Fruit fly (Drosophila melanogaster): ENCODE data around the gene CG33688.

CG33688 gene

dm6 chr3L:16149418-16150160, 49.4 kb upstream of the CG33688 start (continued):
- TF ChIP-seq dm (GFP tag; optimal IDR thresholded peaks at IDR 0.05): no peak
- TF ChIP-seq CG16863 (GFP tag; optimal IDR thresholded peaks at IDR 0.05): peak; percentile 24
- TF ChIP-seq B-H2 (GFP tag; optimal IDR thresholded peaks at IDR 0.05): no peak
- TF ChIP-seq Tbp (GFP tag; optimal IDR thresholded peaks at IDR 0.05): no peak
- TF ChIP-seq Gsc (GFP tag; IDR thresholded peaks at IDR 0.05): no peak
- TF ChIP-seq CG7556 (GFP tag; optimal IDR thresholded peaks at IDR 0.05): peak; percentile 52
- TF ChIP-seq sens-2 (GFP tag; IDR thresholded peaks at IDR 0.05): no peak
- TF ChIP-seq sd (tag; optimal IDR thresholded peaks at IDR 0.05): peak; percentile 28
- peak; percentile 30 for TF ChIP-seq CoRest (tag; optimal IDR thresholded peaks at IDR 0.05)
- no peak for TF ChIP-seq CG8089 (GFP tag; optimal IDR thresholded peaks at IDR 0.05)
- no peak for TF ChIP-seq hkb (optimal IDR thresholded peaks at IDR 0.05)
- no peak for TF ChIP-seq hkb (GFP tag; IDR thresholded peaks at IDR 0.05)
- no peak for TF ChIP-seq Drgx (GFP tag; IDR thresholded peaks at IDR 0.05)
- TF ChIP-seq CG9817 (tag; optimal IDR thresholded peaks at IDR 0.05): no peak
- TF ChIP-seq crc (GFP tag; optimal IDR thresholded peaks at IDR 0.05): no peak
- no peak for TF ChIP-seq eve (GFP tag; optimal IDR thresholded peaks at IDR 0.05)
- no peak; the same call in 1 of the 2 replicates for TF ChIP-seq NFAT (GFP tag; IDR thresholded peaks at IDR 0.05)
- TF ChIP-seq CG10462 (GFP tag; optimal IDR thresholded peaks at IDR 0.05): no peak
- no peak for TF ChIP-seq Jarid2 (GFP tag; optimal IDR thresholded peaks at IDR 0.05)
- TF ChIP-seq bigmax (GFP tag; optimal IDR thresholded peaks at IDR 0.05): no peak
- no peak for TF ChIP-seq Opbp (GFP tag; IDR thresholded peaks at IDR 0.05; ENCODE audit: partially characterized antibody)
- no peak for TF ChIP-seq gcm2 (GFP tag; optimal IDR thresholded peaks at IDR 0.05)
- no peak for TF ChIP-seq CG7745 (tag; optimal IDR thresholded peaks at IDR 0.05)
- no peak for TF ChIP-seq gce (GFP tag; IDR thresholded peaks at IDR 0.05)
- no peak for TF ChIP-seq toy (GFP tag; IDR thresholded peaks at IDR 0.05)
- peak; percentile 70 for TF ChIP-seq CG7839 (tag; optimal IDR thresholded peaks at IDR 0.05)
- peak; percentile 29 for TF ChIP-seq phol (tag; optimal IDR thresholded peaks at IDR 0.05)
- TF ChIP-seq CG18619 (GFP tag; optimal IDR thresholded peaks at IDR 0.05): peak; percentile 41
- TF ChIP-seq CG6272 (GFP tag; IDR thresholded peaks at IDR 0.05): no peak
- no peak for TF ChIP-seq fd64A (GFP tag; optimal IDR thresholded peaks at IDR 0.05)
- no peak for TF ChIP-seq luna (GFP tag; optimal IDR thresholded peaks at IDR 0.05)
- peak; percentile 50 for TF ChIP-seq Deaf1 (tag; optimal IDR thresholded peaks at IDR 0.05)
- TF ChIP-seq CG12219 (GFP tag; optimal IDR thresholded peaks at IDR 0.05): no peak
- peak; percentile 19 for TF ChIP-seq shn (GFP tag; optimal IDR thresholded peaks at IDR 0.05)
- TF ChIP-seq so (GFP tag; IDR thresholded peaks at IDR 0.05): no peak
- no peak for TF ChIP-seq Abd-B (GFP tag; optimal IDR thresholded peaks at IDR 0.05)
- no peak for TF ChIP-seq ara (GFP tag; IDR thresholded peaks at IDR 0.05)
- TF ChIP-seq onecut (GFP tag; IDR thresholded peaks at IDR 0.05): no peak
- TF ChIP-seq Doc3 (GFP tag; IDR thresholded peaks at IDR 0.05; ENCODE audit: partially characterized antibody): no peak
- TF ChIP-seq ATbp (GFP tag; optimal IDR thresholded peaks at IDR 0.05): no peak
- TF ChIP-seq Lpt (GFP tag; optimal IDR thresholded peaks at IDR 0.05): no peak
- TF ChIP-seq CG9797 (GFP tag; optimal IDR thresholded peaks at IDR 0.05): no peak
- TF ChIP-seq CG17385 (GFP tag; optimal IDR thresholded peaks at IDR 0.05): no peak
- peak; percentile 21 for TF ChIP-seq CG6765 (GFP tag; optimal IDR thresholded peaks at IDR 0.05)
- no peak for TF ChIP-seq Sry-β (GFP tag; optimal IDR thresholded peaks at IDR 0.05)
- no peak for TF ChIP-seq ken (GFP tag; IDR thresholded peaks at IDR 0.05)
- TF ChIP-seq Elba2 (GFP tag; optimal IDR thresholded peaks at IDR 0.05): no peak
- TF ChIP-seq pan (optimal IDR thresholded peaks at IDR 0.05): no peak
- peak in 1 of 2 experiments; percentile 26 for TF ChIP-seq pan (GFP tag; optimal IDR thresholded peaks at IDR 0.05 in 1 of 2, IDR thresholded peaks at IDR 0.05 in 1 of 2)
- no peak for TF ChIP-seq CG1647 (GFP tag; optimal IDR thresholded peaks at IDR 0.05)
- TF ChIP-seq chinmo (GFP tag; IDR thresholded peaks at IDR 0.05; ENCODE audit: partially characterized antibody): peak; percentile 87; the same call in 3 of the 4 replicates

Data from whole organism, embryonic.